Worm (Caenorhabditis elegans): Measurements from ENCODE around the gene sas-4.

DNA sequence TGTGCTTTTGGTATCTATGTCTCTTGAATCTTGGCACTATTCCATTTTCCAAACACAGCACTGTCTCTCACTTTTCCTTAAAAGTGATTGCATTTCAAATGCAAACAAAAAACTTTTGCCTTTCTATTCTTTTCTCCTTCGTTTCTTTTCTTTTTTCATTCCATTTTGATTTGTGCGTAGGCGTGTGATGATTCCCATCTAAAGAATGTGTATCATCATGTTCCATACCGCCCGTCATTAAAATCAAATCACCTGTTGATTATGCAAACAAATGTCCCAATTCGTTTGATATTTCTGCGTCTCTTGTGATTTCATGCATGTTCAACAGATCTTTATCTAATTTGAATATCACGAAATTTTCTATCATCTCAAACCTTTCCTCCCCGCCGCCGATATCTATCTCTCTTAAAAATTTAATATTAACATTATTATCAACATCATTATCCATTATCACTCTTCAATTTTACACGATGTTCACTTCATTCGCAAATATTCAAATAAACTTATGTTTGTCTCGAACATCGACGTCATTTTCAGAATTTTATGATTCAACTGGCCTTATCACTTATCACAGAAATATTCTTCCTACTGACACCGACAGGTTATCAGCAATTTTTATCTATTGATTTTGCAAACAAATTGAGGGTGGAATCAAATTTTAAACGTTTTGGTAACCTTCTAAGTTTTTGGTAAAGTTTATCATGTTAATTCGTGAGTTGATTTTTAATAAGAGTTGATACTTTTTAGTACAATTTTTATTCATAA, 26.9 kb downstream of the sas-4 start:
- TF ChIP-seq ama-1 (optimal IDR thresholded peaks at IDR 0.05) (no peak), ceh-13 (GFP tag; optimal IDR thresholded peaks at IDR 0.05) (no peak), aly-1 (tag; optimal IDR thresholded peaks at IDR 0.05) (no peak)
